Worm (Caenorhabditis elegans) whole organism, L1 larva: ENCODE measurements around the gene msrp-3.

ENCODE experiments used
- blmp-1 ChIP-seq: fragments of 150-350 bp; optimal IDR thresholded peaks from 2 replicates; lab custom pipeline; 2014; ENCODE audit warnings: missing biosample characterization, missing genetic modification characterization
- ceh-88 ChIP-seq: fragments of 200-800 bp; sonication (Bioruptor generic); IDR thresholded peaks from 2 replicates; pipeline ENCODE4 v1.3.6; 2022; ENCODE audit warnings: missing genetic modification characterization, missing compliant biosample characterization
- hlh-4 ChIP-seq: sonication (generic microtip); optimal IDR thresholded peaks from 2 replicates; lab custom pipeline; 2016; ENCODE audit warnings: mild to moderate bottlenecking, missing genetic modification characterization, missing compliant biosample characterization
- swsn-7 ChIP-seq: sonication (generic microtip); optimal IDR thresholded peaks from 2 replicates; lab custom pipeline; 2016; ENCODE audit warnings: missing genetic modification characterization, missing compliant biosample characterization
- ztf-11 ChIP-seq, 2 experiments: sonication (generic microtip); optimal IDR thresholded peaks; 2 replicates each; lab custom pipeline; 2016 to 2017; ENCODE audit warnings: missing genetic modification characterization in 2 of 2, missing biosample characterization in 1 of 2, missing compliant biosample characterization in 1 of 2

DNA sequence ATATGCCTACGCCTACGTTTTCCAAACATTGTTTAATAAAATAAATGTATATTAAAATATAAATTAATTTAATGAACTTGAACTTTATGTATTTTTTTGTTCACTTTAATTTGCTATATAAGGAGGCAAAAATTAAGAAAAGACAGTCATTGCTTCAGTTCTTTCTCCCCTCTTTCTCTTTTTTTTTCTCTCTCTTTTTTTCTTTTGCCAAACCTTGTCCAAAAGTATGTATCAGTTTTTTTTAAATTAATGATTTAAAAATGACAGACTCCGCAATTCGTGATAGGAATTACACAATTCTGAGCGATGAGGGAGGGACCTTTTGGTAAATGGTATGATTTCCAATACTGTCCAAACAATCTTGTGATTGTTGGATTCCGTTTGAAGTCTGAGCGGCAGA is 11.6 kb downstream of the msrp-3 start, which contains the start of gene F46F5.13:
- no peak for TF ChIP-seq ztf-11 (tag; optimal IDR thresholded peaks at IDR 0.05; lab: Kevin White, UChicago)
- no peak for TF ChIP-seq ceh-88 (GFP tag; lab: Robert Waterston, UW)
- no peak for TF ChIP-seq blmp-1 (tag; lab: Kevin White, UChicago)
- no peak for TF ChIP-seq swsn-7 (tag; lab: Kevin White, UChicago)
- TF ChIP-seq hlh-4 (tag; lab: Kevin White, UChicago) = no peak
